Worm (Caenorhabditis elegans) whole organism, L1 larva: Measurements from ENCODE around the gene Y1A5A.1.

Experiments used
- C16A3.4 ChIP-seq: fragments of 150-350 bp; optimal IDR thresholded peaks from 2 replicates; lab custom pipeline; 2014; ENCODE audit warnings: missing biosample characterization, missing genetic modification characterization
- C34B4.2 ChIP-seq: sonication (generic microtip); optimal IDR thresholded peaks from 2 replicates; lab custom pipeline; 2017; ENCODE audit warnings: mild to moderate bottlenecking, missing genetic modification characterization, missing compliant biosample characterization
- alr-1 ChIP-seq: fragments of 200-800 bp; sonication (Bioruptor generic); optimal IDR thresholded peaks from 2 replicates; lab custom pipeline; 2018; ENCODE audit warnings: borderline replicate concordance, mild to moderate bottlenecking, missing genetic modification characterization, missing compliant biosample characterization
- aly-2 ChIP-seq: fragments of 150-350 bp; optimal IDR thresholded peaks from 2 replicates; lab custom pipeline; 2014; ENCODE audit warnings: missing biosample characterization, missing genetic modification characterization
- ama-1 ChIP-seq: fragments of 150-350 bp; optimal IDR thresholded peaks from 2 replicates; lab custom pipeline; 2014
- ceh-63 ChIP-seq: fragments of 200-800 bp; sonication (Bioruptor generic); optimal IDR thresholded peaks from 2 replicates; lab custom pipeline; 2018; ENCODE audit warnings: mild to moderate bottlenecking, missing genetic modification characterization, missing compliant biosample characterization
- ceh-8 ChIP-seq: fragments of 200-800 bp; sonication (Bioruptor generic); optimal IDR thresholded peaks from 2 replicates; lab custom pipeline; 2018; ENCODE audit warnings: mild to moderate bottlenecking, missing genetic modification characterization, moderate library complexity, missing compliant biosample characterization
- ceh-88 ChIP-seq: fragments of 200-800 bp; sonication (Bioruptor generic); IDR thresholded peaks from 2 replicates; pipeline ENCODE4 v1.3.6; 2022; ENCODE audit warnings: missing genetic modification characterization, missing compliant biosample characterization
- ceh-90 ChIP-seq: sonication (generic microtip); optimal IDR thresholded peaks from 2 replicates; lab custom pipeline; 2016; ENCODE audit warnings: missing genetic modification characterization, missing compliant biosample characterization
- ces-1 ChIP-seq: fragments of 150-350 bp; optimal IDR thresholded peaks from 2 replicates; lab custom pipeline; 2014; ENCODE audit warnings: missing biosample characterization, missing genetic modification reagents, missing genetic modification characterization
- dpl-1 ChIP-seq, 3 experiments: fragments of 150-350 bp in 2 of 3; sonication (generic microtip) in 1 of 3; optimal IDR thresholded peaks; 2 replicates each; lab custom pipeline; 2014 to 2017; ENCODE audit warnings: missing biosample characterization in 3 of 3, missing genetic modification characterization in 3 of 3, missing genetic modification reagents in 3 of 3
- dsc-1 ChIP-seq: sonication (generic microtip); optimal IDR thresholded peaks from 2 replicates; lab custom pipeline; 2016; ENCODE audit warnings: mild to moderate bottlenecking, missing genetic modification characterization, missing compliant biosample characterization
- efl-1 ChIP-seq, 4 experiments: fragments of 150-350 bp; optimal IDR thresholded peaks in 3 of 4; peaks in 1 of 4; 1 replicate in 1 of 4; 2 replicates in 3 of 4; lab custom pipeline; 2014; ENCODE audit warnings: missing biosample characterization in 2 of 4, missing genetic modification characterization in 2 of 4, missing genetic modification reagents in 2 of 4
- egl-13 ChIP-seq: sonication (generic microtip); optimal IDR thresholded peaks from 2 replicates; lab custom pipeline; 2016; ENCODE audit warnings: missing genotype, missing genetic modification reagents, missing genetic modification characterization, missing compliant biosample characterization
- elt-3 ChIP-seq, 6 experiments: fragments of 150-350 bp in 1 of 6; sonication (generic microtip); optimal IDR thresholded peaks; 2 replicates each; lab custom pipeline; 2017 to 2018; ENCODE audit warnings: missing biosample characterization in 6 of 6, missing genetic modification characterization in 6 of 6, inconsistent platforms in 1 of 6
- ets-5 ChIP-seq: fragments of 200-800 bp; sonication (Bioruptor generic); IDR thresholded peaks from 2 replicates; pipeline ENCODE4 v1.3.6; 2022; ENCODE audit warnings: missing genetic modification characterization, missing compliant biosample characterization
- fkh-4 ChIP-seq: sonication (generic microtip); optimal IDR thresholded peaks from 2 replicates; lab custom pipeline; 2016; ENCODE audit warnings: missing compliant biosample characterization, missing genetic modification characterization, borderline replicate concordance
- fos-1 ChIP-seq: fragments of 150-350 bp; optimal IDR thresholded peaks from 2 replicates; lab custom pipeline; 2014; ENCODE audit warnings: missing biosample characterization, missing genetic modification characterization
- grh-1 ChIP-seq: fragments of 200-800 bp; sonication (Bioruptor generic); IDR thresholded peaks from 2 replicates; pipeline ENCODE4 v1.3.6; 2022; ENCODE audit warnings: missing genetic modification reagents, missing genetic modification characterization, missing compliant biosample characterization
- hlh-17 ChIP-seq: fragments of 200-800 bp; sonication (Bioruptor generic); optimal IDR thresholded peaks from 2 replicates; lab custom pipeline; 2018; ENCODE audit warnings: missing genetic modification characterization, mild to moderate bottlenecking, missing compliant biosample characterization, moderate library complexity, borderline replicate concordance
- hlh-4 ChIP-seq: sonication (generic microtip); optimal IDR thresholded peaks from 2 replicates; lab custom pipeline; 2016; ENCODE audit warnings: mild to moderate bottlenecking, missing genetic modification characterization, missing compliant biosample characterization
- irx-1 ChIP-seq: sonication (generic microtip); optimal IDR thresholded peaks from 2 replicates; lab custom pipeline; 2016; ENCODE audit warnings: missing genetic modification characterization, missing compliant biosample characterization
- jun-1 ChIP-seq: fragments of 150-350 bp; optimal IDR thresholded peaks from 2 replicates; lab custom pipeline; 2014; ENCODE audit warnings: missing biosample characterization, missing genetic modification reagents, missing genetic modification characterization
- lin-13 ChIP-seq: fragments of 150-350 bp; optimal IDR thresholded peaks from 2 replicates; lab custom pipeline; 2014; ENCODE audit warnings: missing biosample characterization, missing genetic modification reagents, missing genetic modification characterization
- lin-15B ChIP-seq: fragments of 150-350 bp; sonication (generic microtip); optimal IDR thresholded peaks from 3 replicates; lab custom pipeline; 2014; ENCODE audit warnings: missing biosample characterization, missing genetic modification characterization
- lin-35 ChIP-seq, 2 experiments: fragments of 150-350 bp; optimal IDR thresholded peaks; 2 replicates each; lab custom pipeline; 2014; ENCODE audit warnings: missing biosample characterization in 2 of 2, missing genetic modification characterization in 2 of 2, missing genetic modification reagents in 2 of 2
- mdl-1 ChIP-seq, 2 experiments: fragments of 150-350 bp; optimal IDR thresholded peaks; 2 replicates each; lab custom pipeline; 2014 to 2017; ENCODE audit warnings: missing biosample characterization in 2 of 2, missing genetic modification characterization in 2 of 2, inconsistent platforms in 1 of 2
- nhr-19 ChIP-seq: fragments of 200-800 bp; sonication (Bioruptor generic); conservative IDR thresholded peaks from 2 replicates; pipeline ENCODE4 v1.3.6; 2022; ENCODE audit warnings: missing genetic modification characterization, missing compliant biosample characterization
- nhr-20 ChIP-seq: sonication (generic microtip); optimal IDR thresholded peaks from 2 replicates; lab custom pipeline; 2016; ENCODE audit warnings: mild to moderate bottlenecking, missing genetic modification characterization, missing compliant biosample characterization
- nhr-47 ChIP-seq: sonication (generic microtip); optimal IDR thresholded peaks from 2 replicates; lab custom pipeline; 2016; ENCODE audit warnings: mild to moderate bottlenecking, missing genetic modification characterization, moderate library complexity, missing compliant biosample characterization
- nhr-71 ChIP-seq: sonication (generic microtip); optimal IDR thresholded peaks from 2 replicates; lab custom pipeline; 2016; ENCODE audit warnings: mild to moderate bottlenecking, missing genetic modification characterization, moderate library complexity, missing compliant biosample characterization
- nhr-76 ChIP-seq: sonication (generic microtip); optimal IDR thresholded peaks from 2 replicates; lab custom pipeline; 2017; ENCODE audit warnings: missing biosample characterization, missing genetic modification characterization
- nhr-77 ChIP-seq: fragments of 150-350 bp; optimal IDR thresholded peaks from 2 replicates; lab custom pipeline; 2014; ENCODE audit warnings: missing biosample characterization, missing genetic modification characterization
- nhr-85 ChIP-seq: sonication (generic microtip); peaks from one replicate; lab custom pipeline; 2016; ENCODE audit warnings: missing genetic modification characterization, inconsistent platforms, missing compliant biosample characterization
- nhr-90 ChIP-seq: sonication (generic microtip); optimal IDR thresholded peaks from 2 replicates; lab custom pipeline; 2016; ENCODE audit warnings: mild to moderate bottlenecking, missing genetic modification characterization, missing compliant biosample characterization; ENCODE audit not compliant: poor library complexity
- pag-3 ChIP-seq: sonication (generic microtip); optimal IDR thresholded peaks from 2 replicates; lab custom pipeline; 2017; ENCODE audit warnings: missing genetic modification characterization, mild to moderate bottlenecking, missing compliant biosample characterization, antibody characterized with exemption, borderline replicate concordance; ENCODE audit not compliant: insufficient read depth
- pax-3 ChIP-seq: fragments of 200-800 bp; sonication (Bioruptor generic); optimal IDR thresholded peaks from 2 replicates; lab custom pipeline; 2018; ENCODE audit warnings: mild to moderate bottlenecking, missing genetic modification characterization, moderate library complexity, missing compliant biosample characterization
- snu-23 ChIP-seq: sonication (generic microtip); optimal IDR thresholded peaks from 2 replicates; lab custom pipeline; 2016; ENCODE audit warnings: missing genetic modification characterization, missing compliant biosample characterization
- sox-4 ChIP-seq: sonication (generic microtip); optimal IDR thresholded peaks from 2 replicates; lab custom pipeline; 2016; ENCODE audit warnings: missing genetic modification characterization, missing compliant biosample characterization
- sup-37 ChIP-seq: fragments of 200-800 bp; sonication (Bioruptor generic); optimal IDR thresholded peaks from 2 replicates; lab custom pipeline; 2018; ENCODE audit warnings: mild to moderate bottlenecking, missing genetic modification characterization, missing compliant biosample characterization
- tbx-2 ChIP-seq: sonication (generic microtip); optimal IDR thresholded peaks from 2 replicates; lab custom pipeline; 2016; ENCODE audit warnings: missing genetic modification characterization, missing compliant biosample characterization
- unc-130 ChIP-seq: fragments of 150-350 bp; optimal IDR thresholded peaks from 2 replicates; lab custom pipeline; 2017; ENCODE audit warnings: missing biosample characterization, missing genetic modification characterization, inconsistent platforms
- unc-30 ChIP-seq: sonication (generic microtip); optimal IDR thresholded peaks from 2 replicates; lab custom pipeline; 2017; ENCODE audit warnings: missing biosample characterization, missing genetic modification characterization
- unc-62 ChIP-seq: fragments of 150-350 bp; optimal IDR thresholded peaks from 2 replicates; lab custom pipeline; 2014; ENCODE audit warnings: missing biosample characterization, missing genetic modification reagents, missing genetic modification characterization
- unc-86 ChIP-seq: sonication (generic microtip); optimal IDR thresholded peaks from 2 replicates; lab custom pipeline; 2016; ENCODE audit warnings: missing genetic modification characterization, missing compliant biosample characterization
- unc-98 ChIP-seq: fragments of 200-800 bp; sonication (Bioruptor generic); IDR thresholded peaks from 2 replicates; pipeline ENCODE4 v1.3.6; 2022; ENCODE audit warnings: missing genetic modification characterization, missing compliant biosample characterization
- vab-15 ChIP-seq: sonication (generic microtip); optimal IDR thresholded peaks from 2 replicates; lab custom pipeline; 2017; ENCODE audit warnings: missing genotype, mild to moderate bottlenecking, missing genetic modification characterization, missing compliant biosample characterization
- xbp-1 ChIP-seq: sonication (generic microtip); optimal IDR thresholded peaks from 2 replicates; lab custom pipeline; 2016; ENCODE audit warnings: missing genetic modification characterization, missing compliant biosample characterization
- zip-4 ChIP-seq: fragments of 200-800 bp; sonication (Bioruptor generic); optimal IDR thresholded peaks from 2 replicates; lab custom pipeline; 2018; ENCODE audit warnings: mild to moderate bottlenecking, missing genetic modification characterization, moderate library complexity, missing compliant biosample characterization
- ztf-11 ChIP-seq, 2 experiments: sonication (generic microtip); optimal IDR thresholded peaks; 2 replicates each; lab custom pipeline; 2016 to 2017; ENCODE audit warnings: missing genetic modification characterization in 2 of 2, missing biosample characterization in 1 of 2, missing compliant biosample characterization in 1 of 2
- ztf-4 ChIP-seq: fragments of 150-350 bp; optimal IDR thresholded peaks from 2 replicates; lab custom pipeline; 2014; ENCODE audit warnings: missing biosample characterization, missing genetic modification characterization

Y1A5A.1 gene

DNA sequence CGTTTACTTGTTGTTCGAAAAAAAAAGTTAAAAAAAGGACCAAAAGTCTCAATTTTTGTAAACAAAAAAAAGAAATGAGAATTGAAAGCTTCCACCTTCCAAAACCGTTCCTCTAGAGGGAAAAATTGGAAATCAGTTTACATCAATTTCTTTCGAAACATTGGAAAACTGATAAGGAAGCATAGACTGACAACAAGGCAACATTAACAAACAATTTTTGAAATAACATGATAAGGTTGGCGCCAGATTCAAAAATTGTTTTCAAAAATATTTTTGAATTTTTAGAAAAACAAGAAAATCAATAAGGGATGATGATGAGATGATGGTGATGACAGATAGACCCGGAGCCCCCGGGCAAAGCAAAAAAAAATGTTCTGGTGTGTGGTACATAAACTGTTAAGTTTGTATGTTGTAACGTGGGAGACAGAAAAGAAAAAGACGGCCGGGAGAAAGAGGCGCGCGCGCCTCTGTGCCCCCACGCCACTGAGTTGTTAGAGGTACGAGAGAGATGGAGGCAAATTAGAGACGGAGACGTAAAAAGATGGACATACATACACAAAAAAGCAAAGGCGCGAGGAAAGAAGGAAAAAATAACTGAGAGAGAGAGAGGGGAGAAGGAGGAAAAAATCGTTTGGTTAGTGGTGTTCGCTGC, 6.4 kb downstream of the Y1A5A.1 start (continued):
- TF ChIP-seq lin-15B (no peak), tbx-2 (peak; percentile 43), alr-1 (tag; lab: Kevin White, UChicago) (no peak), ceh-63 (GFP tag; lab: Kevin White, UChicago) (no peak), hlh-17 (no peak), unc-30 (tag; lab: Kevin White, UChicago) (no peak), unc-86 (tag; lab: Kevin White, UChicago) (peak; percentile 10), lin-13 (GFP tag; lab: Kevin White, UChicago) (peak; percentile 21), unc-62 (GFP tag; lab: Kevin White, UChicago) (no peak), sup-37 (GFP tag; lab: Kevin White, UChicago) (no peak), ces-1 (GFP tag; lab: Kevin White, UChicago) (no peak), pag-3 (tag; lab: Kevin White, UChicago) (no peak), hlh-4 (no peak), C16A3.4 (tag; lab: Kevin White, UChicago) (peak; percentile 13), ztf-11 (tag; optimal IDR thresholded peaks at IDR 0.05; lab: Kevin White, UChicago) (peak in 1 of 2 experiments; percentile 3), fos-1 (tag; lab: Kevin White, UChicago) (no peak), ceh-88 (GFP tag; lab: Robert Waterston, UW) (no peak), nhr-71 (peak; percentile 81), pax-3 (tag; lab: Kevin White, UChicago) (no peak), ceh-8 (GFP tag; lab: Kevin White, UChicago) (no peak), ama-1 (lab: Kevin White, UChicago) (no peak), egl-13 (tag; lab: Kevin White, UChicago) (no peak), efl-1 (optimal IDR thresholded peaks at IDR 0.05; lab: Kevin White, UChicago) (peak; percentile 48 to 59), efl-1 (GFP tag; optimal IDR thresholded peaks at IDR 0.05 in 1 of 2; lab: Kevin White, UChicago) (peak; percentile 34 to 92), elt-3 (tag; optimal IDR thresholded peaks at IDR 0.05; lab: Kevin White, UChicago) (no peak), vab-15 (tag; lab: Kevin White, UChicago) (no peak), ets-5 (no peak), unc-130 (no peak), dsc-1 (peak; percentile 49), aly-2 (tag; lab: Kevin White, UChicago) (no peak), lin-35 (GFP tag; optimal IDR thresholded peaks at IDR 0.05; lab: Kevin White, UChicago) (peak; percentile 52 to 58), mdl-1 (tag; optimal IDR thresholded peaks at IDR 0.05; lab: Kevin White, UChicago) (peak in 1 of 2 experiments; percentile 64), grh-1 (GFP tag; lab: Robert Waterston, UW) (no peak), sox-4 (tag; lab: Kevin White, UChicago) (no peak), zip-4 (no peak), snu-23 (peak; percentile 74), nhr-19 (GFP tag; lab: Robert Waterston, UW) (peak; percentile 41; the same call in 1 of the 2 replicates), unc-98 (GFP tag; lab: Robert Waterston, UW) (no peak), nhr-85 (tag; lab: Kevin White, UChicago) (peak; percentile 68), C34B4.2 (tag; lab: Kevin White, UChicago) (no peak), jun-1 (tag; lab: Kevin White, UChicago) (peak; percentile 36), irx-1 (tag; lab: Kevin White, UChicago) (no peak), nhr-20 (tag; lab: Kevin White, UChicago) (peak; percentile 75), fkh-4 (tag; lab: Kevin White, UChicago) (no peak), ceh-90 (no peak), nhr-47 (tag; lab: Kevin White, UChicago) (peak; percentile 59), ztf-4 (no peak), xbp-1 (tag; lab: Kevin White, UChicago) (peak; percentile 28), nhr-76 (tag; lab: Kevin White, UChicago) (no peak), dpl-1 (GFP tag; optimal IDR thresholded peaks at IDR 0.05; lab: Kevin White, UChicago) (peak; percentile 14 to 60 (median 34)), nhr-90 (tag; lab: Kevin White, UChicago) (no peak), nhr-77 (tag; lab: Kevin White, UChicago) (no peak)
